Worm (Caenorhabditis elegans) whole organism, L4 larva: ENCODE data around the gene D1086.12.

Experiments
- F37D6.2 ChIP-seq: sonication (generic microtip); optimal IDR thresholded peaks from 2 replicates; lab custom pipeline; 2016; ENCODE audit warnings: mild to moderate bottlenecking, missing genetic modification characterization, missing compliant biosample characterization
- F44E2.7 ChIP-seq: fragments of 200-800 bp; sonication (Bioruptor generic); IDR thresholded peaks from 2 replicates; pipeline ENCODE4 v2.1.2; 2022; ENCODE audit warnings: missing genetic modification characterization, missing compliant biosample characterization
- F49E8.2 ChIP-seq: sonication (generic microtip); optimal IDR thresholded peaks from 2 replicates; lab custom pipeline; 2016; ENCODE audit warnings: missing compliant biosample characterization, mild to moderate bottlenecking, missing genetic modification characterization, borderline replicate concordance
- R02D3.7 ChIP-seq: fragments of 150-350 bp; sonication (generic microtip); optimal IDR thresholded peaks from 3 replicates; lab custom pipeline; 2014; ENCODE audit warnings: missing biosample characterization, missing genetic modification characterization
- Y105C5A.15 ChIP-seq: fragments of 200-800 bp; sonication (Bioruptor generic); IDR thresholded peaks from 2 replicates; pipeline ENCODE4 v1.3.6; 2022; ENCODE audit warnings: missing genetic modification characterization, missing compliant biosample characterization
- Y48G9A.11 ChIP-seq: fragments of 200-800 bp; sonication (Bioruptor generic); IDR thresholded peaks from 2 replicates; pipeline ENCODE4 v1.3.6; 2022; ENCODE audit warnings: missing genetic modification reagents, missing genetic modification characterization, missing compliant biosample characterization
- Y5F2A.4 ChIP-seq: fragments of 200-800 bp; sonication (Bioruptor generic); optimal IDR thresholded peaks from 2 replicates; lab custom pipeline; 2018; ENCODE audit warnings: mild to moderate bottlenecking, missing genetic modification characterization, missing compliant biosample characterization
- ZK337.2 ChIP-seq: fragments of 200-800 bp; sonication (Bioruptor generic); IDR thresholded peaks from 2 replicates; pipeline ENCODE4 v1.3.6; 2022; ENCODE audit warnings: missing genetic modification reagents, missing genetic modification characterization, missing compliant biosample characterization
- ZK546.5 ChIP-seq, 2 experiments: sonication (generic microtip); optimal IDR thresholded peaks; 2 replicates each; lab custom pipeline; 2017; ENCODE audit warnings: missing biosample characterization in 2 of 2, missing genetic modification characterization in 2 of 2
- aha-1 ChIP-seq: fragments of 150-350 bp; peaks from one replicate; lab custom pipeline; 2014; ENCODE audit warnings: missing biosample characterization, missing genetic modification characterization
- ama-1 ChIP-seq: fragments of 150-350 bp; optimal IDR thresholded peaks from 2 replicates; lab custom pipeline; 2014; ENCODE audit warnings: inconsistent platforms, mixed read lengths
- ceh-20 ChIP-seq: fragments of 200-800 bp; sonication (Bioruptor generic); IDR thresholded peaks from 2 replicates; pipeline ENCODE4 v1.3.6; 2022; ENCODE audit warnings: missing genetic modification reagents, missing genetic modification characterization, missing compliant biosample characterization
- ceh-28 ChIP-seq: fragments of 150-350 bp; optimal IDR thresholded peaks from 2 replicates; lab custom pipeline; 2014; ENCODE audit warnings: missing biosample characterization, missing genetic modification reagents, missing genetic modification characterization
- ceh-82 ChIP-seq: sonication (generic microtip); optimal IDR thresholded peaks from 2 replicates; lab custom pipeline; 2017; ENCODE audit warnings: missing biosample characterization, missing genetic modification characterization
- ces-1 ChIP-seq: fragments of 150-350 bp; sonication (generic microtip); optimal IDR thresholded peaks from 4 replicates; lab custom pipeline; 2014; ENCODE audit warnings: missing biosample characterization, missing genetic modification reagents, missing genetic modification characterization
- daf-12 ChIP-seq: fragments of 150-350 bp; optimal IDR thresholded peaks from 2 replicates; lab custom pipeline; 2014; ENCODE audit warnings: missing biosample characterization, missing genetic modification reagents, missing genetic modification characterization
- daf-16 ChIP-seq, 3 experiments: sonication (generic microtip); optimal IDR thresholded peaks; 2 replicates each; lab custom pipeline; 2016 to 2017; ENCODE audit warnings: missing genetic modification characterization in 3 of 3, missing genetic modification reagents in 3 of 3, mild to moderate bottlenecking in 2 of 3, missing compliant biosample characterization in 2 of 3, missing biosample characterization in 1 of 3, moderate library complexity in 1 of 3
- daf-8 ChIP-seq: fragments of 200-800 bp; sonication (Bioruptor generic); IDR thresholded peaks from 2 replicates; pipeline ENCODE4 v1.3.6; 2022; ENCODE audit warnings: missing genetic modification characterization, missing compliant biosample characterization
- duxl-1 ChIP-seq: sonication (generic microtip); optimal IDR thresholded peaks from 2 replicates; lab custom pipeline; 2016; ENCODE audit warnings: mild to moderate bottlenecking, missing genetic modification characterization, moderate library complexity, missing compliant biosample characterization; ENCODE audit not compliant: poor library complexity
- egl-43 ChIP-seq: fragments of 200-800 bp; sonication (Bioruptor generic); IDR thresholded peaks from 2 replicates; pipeline ENCODE4 v1.3.6; 2022; ENCODE audit warnings: missing genetic modification reagents, missing genetic modification characterization, missing compliant biosample characterization
- gei-8 ChIP-seq: fragments of 200-800 bp; sonication (Bioruptor generic); optimal IDR thresholded peaks from 2 replicates; lab custom pipeline; 2018; ENCODE audit warnings: mild to moderate bottlenecking, missing genetic modification characterization, missing compliant biosample characterization
- jun-1 ChIP-seq: fragments of 150-350 bp; optimal IDR thresholded peaks from 2 replicates; lab custom pipeline; 2014; ENCODE audit warnings: missing biosample characterization, missing genetic modification reagents, missing genetic modification characterization
- lin-13 ChIP-seq: fragments of 150-350 bp; optimal IDR thresholded peaks from 2 replicates; lab custom pipeline; 2014; ENCODE audit warnings: missing biosample characterization, missing genetic modification reagents, missing genetic modification characterization
- lin-38 ChIP-seq: fragments of 200-800 bp; sonication (Bioruptor generic); IDR thresholded peaks from 2 replicates; pipeline ENCODE4 v1.3.6; 2022; ENCODE audit warnings: missing genetic modification reagents, missing genetic modification characterization, missing compliant biosample characterization
- lin-39 ChIP-seq: fragments of 150-350 bp; optimal IDR thresholded peaks from 2 replicates; lab custom pipeline; 2014; ENCODE audit warnings: missing biosample characterization, missing genetic modification reagents, missing genetic modification characterization
- madf-5 ChIP-seq, 2 experiments: fragments of 200-800 bp; sonication (Bioruptor generic); IDR thresholded peaks; 2 replicates each; pipeline ENCODE4 v1.3.6; 2022; ENCODE audit warnings: missing compliant biosample characterization in 2 of 2, missing genetic modification characterization in 2 of 2
- mdt-29 ChIP-seq: fragments of 200-800 bp; sonication (Bioruptor generic); IDR thresholded peaks from 2 replicates; pipeline ENCODE4 v1.3.6; 2022; ENCODE audit warnings: missing genetic modification reagents, missing genetic modification characterization, missing compliant biosample characterization
- mes-2 ChIP-seq: sonication (generic microtip); optimal IDR thresholded peaks from 2 replicates; lab custom pipeline; 2016; ENCODE audit warnings: missing genotype, mild to moderate bottlenecking, missing genetic modification characterization, missing compliant biosample characterization; ENCODE audit not compliant: poor library complexity, severe bottlenecking
- mxl-3 ChIP-seq: fragments of 200-800 bp; sonication (Bioruptor generic); optimal IDR thresholded peaks from 2 replicates; lab custom pipeline; 2018; ENCODE audit warnings: mild to moderate bottlenecking, missing genetic modification characterization, missing compliant biosample characterization
- nhr-10 ChIP-seq: fragments of 150-350 bp; optimal IDR thresholded peaks from 2 replicates; lab custom pipeline; 2014; ENCODE audit warnings: missing biosample characterization, missing genetic modification characterization
- nhr-11 ChIP-seq: fragments of 150-350 bp; optimal IDR thresholded peaks from 2 replicates; lab custom pipeline; 2014; ENCODE audit warnings: missing biosample characterization, missing genetic modification characterization
- nhr-42 ChIP-seq: fragments of 200-800 bp; sonication (Bioruptor generic); IDR thresholded peaks from 2 replicates; pipeline ENCODE4 v1.3.6; 2022; ENCODE audit warnings: missing genetic modification characterization, missing compliant biosample characterization
- php-3 ChIP-seq: fragments of 200-800 bp; sonication (Bioruptor generic); IDR thresholded peaks from 2 replicates; pipeline ENCODE4 v1.3.6; 2022; ENCODE audit warnings: missing genetic modification reagents, missing genetic modification characterization, missing compliant biosample characterization
- rbr-2 ChIP-seq: sonication (generic microtip); optimal IDR thresholded peaks from 2 replicates; lab custom pipeline; 2016; ENCODE audit warnings: missing genotype, missing genetic modification characterization, missing compliant biosample characterization
- set-16 ChIP-seq: fragments of 200-800 bp; sonication (Bioruptor generic); IDR thresholded peaks from 2 replicates; pipeline ENCODE4 v1.3.6; 2022; ENCODE audit warnings: missing genetic modification reagents, missing genetic modification characterization, missing compliant biosample characterization
- skn-1 ChIP-seq: fragments of 150-350 bp; optimal IDR thresholded peaks from 2 replicates; lab custom pipeline; 2014; ENCODE audit warnings: missing biosample characterization, missing genetic modification characterization
- snpc-4 ChIP-seq: fragments of 150-350 bp; optimal IDR thresholded peaks from 2 replicates; lab custom pipeline; 2014; ENCODE audit warnings: missing biosample characterization, missing genetic modification characterization
- unc-130 ChIP-seq: sonication (generic microtip); optimal IDR thresholded peaks from 2 replicates; lab custom pipeline; 2016; ENCODE audit warnings: missing genetic modification reagents, missing genetic modification characterization, missing compliant biosample characterization
- unc-39 ChIP-seq: sonication (generic microtip); optimal IDR thresholded peaks from 2 replicates; lab custom pipeline; 2017; ENCODE audit warnings: missing biosample characterization, missing genetic modification characterization
- unc-62 ChIP-seq, 3 experiments: fragments of 150-350 bp in 1 of 3; sonication (generic microtip); optimal IDR thresholded peaks in 2 of 3; peaks in 1 of 3; 1 replicate in 1 of 3; 2 replicates in 2 of 3; lab custom pipeline; 2014 to 2017; ENCODE audit warnings: missing biosample characterization in 3 of 3, missing genetic modification characterization in 3 of 3, missing genetic modification reagents in 3 of 3, missing genotype in 1 of 3
- vab-7 ChIP-seq: fragments of 200-800 bp; sonication (Bioruptor generic); IDR thresholded peaks from 2 replicates; pipeline ENCODE4 v1.3.6; 2022; ENCODE audit warnings: missing genetic modification reagents, missing genetic modification characterization, missing compliant biosample characterization
- zag-1 ChIP-seq: fragments of 150-350 bp; optimal IDR thresholded peaks from 2 replicates; lab custom pipeline; 2014; ENCODE audit warnings: missing biosample characterization, missing genetic modification characterization
- zfp-2 ChIP-seq: sonication (generic microtip); optimal IDR thresholded peaks from 2 replicates; lab custom pipeline; 2016; ENCODE audit warnings: mild to moderate bottlenecking, missing genetic modification characterization, missing compliant biosample characterization
- zfp-3 ChIP-seq: fragments of 200-800 bp; sonication (Bioruptor generic); conservative IDR thresholded peaks from 2 replicates; pipeline ENCODE4 v1.3.6; 2022; ENCODE audit warnings: missing genetic modification reagents, missing genetic modification characterization, missing compliant biosample characterization
- zip-11 ChIP-seq: fragments of 200-800 bp; sonication (Bioruptor generic); IDR thresholded peaks from 2 replicates; pipeline ENCODE4 v1.3.6; 2022; ENCODE audit warnings: missing genetic modification characterization, missing compliant biosample characterization
- ztf-7 ChIP-seq: fragments of 150-350 bp; optimal IDR thresholded peaks from 2 replicates; lab custom pipeline; 2014; ENCODE audit warnings: missing biosample characterization, missing genetic modification characterization

D1086.12 gene

DNA sequence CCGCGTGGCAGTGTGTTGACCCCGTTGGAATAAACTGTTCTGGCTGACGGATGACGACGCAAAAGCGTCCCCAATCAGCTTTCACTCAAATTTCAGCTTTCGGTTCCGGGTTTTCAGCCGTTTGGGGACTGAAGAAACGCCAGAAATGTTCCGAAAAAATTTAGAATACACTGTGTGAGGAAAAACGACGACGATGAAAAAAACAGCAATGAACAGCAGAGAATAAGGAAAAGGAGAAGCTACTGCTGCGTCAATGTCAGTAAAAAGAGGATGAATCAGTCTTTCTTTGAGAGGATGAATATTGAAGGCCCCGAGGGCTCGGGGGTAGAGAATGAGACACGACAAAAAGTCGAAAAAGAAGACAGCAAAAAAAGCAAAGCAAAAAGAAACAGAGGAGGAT is 27.9 kb downstream of the D1086.12 start:
- TF ChIP-seq mes-2 (no peak), ceh-20 (GFP tag; lab: Robert Waterston, UW) (no peak), unc-62 (GFP tag; optimal IDR thresholded peaks at IDR 0.05 in 1 of 2; lab: Kevin White, UChicago) (peak in 1 of 2 experiments; percentile 45), unc-62 (tag; optimal IDR thresholded peaks at IDR 0.05; lab: Kevin White, UChicago) (no peak), aha-1 (peak; percentile 97)

- TF ChIP-seq unc-62 (GFP tag; optimal IDR thresholded peaks at IDR 0.05 in 1 of 2; lab: Kevin White, UChicago), result peak in 1 of 2 experiments; percentile 57
- TF ChIP-seq unc-62 (tag; optimal IDR thresholded peaks at IDR 0.05; lab: Kevin White, UChicago), result no peak
- TF ChIP-seq F37D6.2, result no peak
- TF ChIP-seq, all 104 proteins: peak for 1
Measured at ce11 chrV:14130226-14130625, 29.2 kb downstream of the D1086.12 start.

DNA sequence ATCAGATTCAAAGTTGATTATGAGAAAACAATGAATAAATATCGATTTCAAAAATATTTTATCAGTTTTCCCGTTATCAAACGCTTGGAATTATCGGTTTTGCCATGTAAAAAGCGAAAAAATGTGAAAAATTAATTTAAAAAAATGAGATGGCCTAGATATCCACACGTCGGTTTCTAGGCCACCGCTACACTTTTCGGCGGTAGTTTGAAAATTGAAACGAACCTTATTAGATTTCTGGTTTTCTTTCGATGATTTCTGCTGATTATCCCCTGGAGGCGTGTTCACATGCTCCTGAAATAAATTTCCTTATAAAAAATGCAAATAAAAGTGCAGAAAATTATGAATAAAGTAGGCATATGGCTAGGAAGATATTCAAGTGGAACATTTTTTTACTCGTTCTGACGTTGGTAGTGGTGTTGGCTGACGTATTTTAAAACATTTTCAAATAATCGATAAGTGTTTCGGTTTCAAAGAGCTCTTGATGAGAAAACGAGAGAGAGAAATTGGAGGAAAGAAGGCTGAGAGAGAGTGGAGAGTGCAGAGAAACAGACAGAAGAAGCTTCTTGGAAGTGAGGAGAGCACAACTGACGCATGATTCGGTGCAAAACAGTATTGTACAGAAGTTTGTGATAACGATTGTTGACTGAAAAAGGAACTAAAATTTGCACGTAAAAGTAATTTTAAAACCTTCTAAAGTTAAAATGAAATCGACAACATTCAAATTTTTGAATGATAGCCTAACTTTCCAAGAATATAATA is 32.2 kb downstream of the D1086.12 start:
- TF ChIP-seq nhr-11 (no peak), nhr-42 (GFP tag; lab: Robert Waterston, UW) (no peak), ZK337.2 (GFP tag; lab: Robert Waterston, UW) (no peak), lin-39 (no peak), F44E2.7 (GFP tag; lab: Robert Waterston, UW) (no peak), ztf-7 (no peak), jun-1 (tag; lab: Kevin White, UChicago) (no peak), F49E8.2 (tag; lab: Kevin White, UChicago) (no peak), ceh-28 (tag; lab: Kevin White, UChicago) (peak; percentile 2), unc-130 (GFP tag; lab: Kevin White, UChicago) (no peak), lin-13 (no peak), daf-12 (tag; lab: Kevin White, UChicago) (no peak), zip-11 (no peak), daf-8 (GFP tag; lab: Robert Waterston, UW) (no peak), unc-39 (tag; lab: Kevin White, UChicago) (no peak), mdt-29 (no peak), mxl-3 (GFP tag; lab: Kevin White, UChicago) (no peak), R02D3.7 (tag; lab: Kevin White, UChicago) (no peak), mes-2 (peak; percentile 53), skn-1 (tag; lab: Kevin White, UChicago) (no peak), ZK546.5 (tag; optimal IDR thresholded peaks at IDR 0.05; lab: Kevin White, UChicago) (no peak), lin-38 (GFP tag; lab: Robert Waterston, UW) (no peak), vab-7 (no peak), nhr-10 (no peak), zfp-2 (tag; lab: Kevin White, UChicago) (no peak), Y5F2A.4 (GFP tag; lab: Kevin White, UChicago) (no peak), Y48G9A.11 (GFP tag; lab: Robert Waterston, UW) (no peak), ces-1 (GFP tag; lab: Kevin White, UChicago) (no peak), php-3 (GFP tag; lab: Robert Waterston, UW) (no peak), zfp-3 (no peak), daf-16 (GFP tag; optimal IDR thresholded peaks at IDR 0.05; lab: Kevin White, UChicago) (no peak), daf-16 (tag; optimal IDR thresholded peaks at IDR 0.05; lab: Kevin White, UChicago) (peak; percentile 60), egl-43 (no peak), snpc-4 (no peak), ceh-20 (GFP tag; lab: Robert Waterston, UW) (no peak), gei-8 (GFP tag; lab: Kevin White, UChicago) (no peak), duxl-1 (no peak), Y105C5A.15 (no peak), zag-1 (no peak), madf-5 (GFP tag; IDR thresholded peaks at IDR 0.05; lab: Robert Waterston, UW) (no peak), rbr-2 (tag; lab: Kevin White, UChicago) (no peak), ama-1 (lab: Kevin White, UChicago) (no peak), set-16 (GFP tag; lab: Robert Waterston, UW) (no peak), ceh-82 (tag; lab: Kevin White, UChicago) (no peak)
